Worm (Caenorhabditis elegans) whole organism, L4 larva: Measurements from ENCODE around the gene F46B6.9.

Experiments
- ces-1 ChIP-seq: fragments of 150-350 bp; sonication (generic microtip); optimal IDR thresholded peaks from 4 replicates; lab custom pipeline; 2014; ENCODE audit warnings: missing biosample characterization, missing genetic modification reagents, missing genetic modification characterization
- egl-27 ChIP-seq: sonication (generic microtip); optimal IDR thresholded peaks from 3 replicates; lab custom pipeline; 2017; ENCODE audit warnings: missing biosample characterization, missing genetic modification reagents, missing genetic modification characterization
- rbr-2 ChIP-seq: sonication (generic microtip); optimal IDR thresholded peaks from 2 replicates; lab custom pipeline; 2016; ENCODE audit warnings: missing genotype, missing genetic modification characterization, missing compliant biosample characterization
- saeg-2 ChIP-seq: fragments of 200-800 bp; sonication (Bioruptor generic); IDR thresholded peaks from 2 replicates; pipeline ENCODE4 v1.3.6; 2022; ENCODE audit warnings: missing genetic modification reagents, missing genetic modification characterization, missing compliant biosample characterization
- skn-1 ChIP-seq: fragments of 150-350 bp; optimal IDR thresholded peaks from 2 replicates; lab custom pipeline; 2014; ENCODE audit warnings: missing biosample characterization, missing genetic modification characterization
- snpc-4 ChIP-seq: fragments of 150-350 bp; optimal IDR thresholded peaks from 2 replicates; lab custom pipeline; 2014; ENCODE audit warnings: missing biosample characterization, missing genetic modification characterization

DNA sequence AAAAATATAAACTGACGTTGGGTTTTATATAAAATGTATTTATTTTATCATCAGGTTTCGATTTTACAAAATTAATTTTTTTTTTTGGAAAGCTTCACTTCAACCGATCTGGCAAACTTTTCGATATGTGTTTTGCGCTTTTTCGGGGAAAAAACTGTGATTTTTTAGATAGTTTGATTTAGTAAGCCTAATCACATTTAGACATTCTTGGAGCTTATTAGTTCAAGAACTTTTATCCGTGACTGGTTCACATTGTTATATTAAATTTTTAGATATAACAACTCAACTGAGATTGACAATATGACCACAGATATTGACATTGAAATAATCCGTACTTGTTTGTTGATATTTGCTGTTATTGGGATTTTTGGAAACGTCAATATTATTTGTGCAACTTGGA, 41.0 kb downstream of the F46B6.9 start, which contains the start of gene srsx-21:
- no peak for TF ChIP-seq skn-1 (tag; lab: Kevin White, UChicago)
- no peak for TF ChIP-seq snpc-4 (tag; lab: Kevin White, UChicago)
- no peak for TF ChIP-seq ces-1 (GFP tag; lab: Kevin White, UChicago)
- TF ChIP-seq egl-27 = no peak
- TF ChIP-seq rbr-2 = no peak
- TF ChIP-seq saeg-2 (GFP tag; lab: Robert Waterston, UW) = no peak
